Worm (Caenorhabditis elegans) whole organism, young adult: ENCODE measurements around the gene ipla-6.

ENCODE experiments used
- B0336.3 ChIP-seq: fragments of 200-800 bp; sonication (Bioruptor generic); IDR thresholded peaks from 2 replicates; pipeline ENCODE4 v1.3.6; 2022; ENCODE audit warnings: missing genetic modification characterization, missing compliant biosample characterization
- D2030.7 ChIP-seq: fragments of 200-800 bp; sonication (Bioruptor generic); IDR thresholded peaks from 2 replicates; pipeline ENCODE4 v1.3.6; 2022; ENCODE audit warnings: missing genetic modification reagents, missing genetic modification characterization, missing compliant biosample characterization
- F23B12.7 ChIP-seq: sonication (generic microtip); optimal IDR thresholded peaks from 2 replicates; lab custom pipeline; 2017; ENCODE audit warnings: missing genetic modification characterization, mild to moderate bottlenecking, missing compliant biosample characterization, antibody characterized with exemption, moderate library complexity; ENCODE audit not compliant: insufficient read depth
- Y53F4B.3 ChIP-seq: fragments of 200-800 bp; sonication (Bioruptor generic); IDR thresholded peaks from 2 replicates; pipeline ENCODE4 v1.3.6; 2022; ENCODE audit warnings: missing genetic modification reagents, missing genetic modification characterization, missing compliant biosample characterization
- Y95B8A.8 ChIP-seq: fragments of 200-800 bp; sonication (Bioruptor generic); IDR thresholded peaks from 2 replicates; pipeline ENCODE4 v1.3.6; 2022; ENCODE audit warnings: missing genetic modification reagents, missing genetic modification characterization, missing compliant biosample characterization
- ZK185.1 ChIP-seq: sonication (generic microtip); optimal IDR thresholded peaks from 2 replicates; lab custom pipeline; 2016; ENCODE audit warnings: mild to moderate bottlenecking, missing genetic modification characterization, missing compliant biosample characterization; ENCODE audit not compliant: poor library complexity, severe bottlenecking
- akir-1 ChIP-seq: fragments of 200-800 bp; sonication (Bioruptor generic); optimal IDR thresholded peaks from 2 replicates; lab custom pipeline; 2018; ENCODE audit warnings: mild to moderate bottlenecking, missing genetic modification characterization, moderate library complexity, missing compliant biosample characterization
- aptf-3 ChIP-seq: fragments of 200-800 bp; sonication (Bioruptor generic); IDR thresholded peaks from 2 replicates; pipeline ENCODE4 v1.3.6; 2022; ENCODE audit warnings: missing genetic modification characterization, missing compliant biosample characterization
- cebp-1 ChIP-seq, 2 experiments: fragments of 200-800 bp in 1 of 2; sonication (Bioruptor generic) in 1 of 2; sonication (generic microtip) in 1 of 2; IDR thresholded peaks in 1 of 2; optimal IDR thresholded peaks in 1 of 2; 2 replicates each; pipeline versions ENCODE4 v1.3.6 to Lab custom; 2017 to 2022; ENCODE audit warnings: missing compliant biosample characterization in 2 of 2, missing genetic modification characterization in 2 of 2, mild to moderate bottlenecking in 1 of 2, missing genetic modification reagents in 1 of 2, moderate library complexity in 1 of 2
- ceh-27 ChIP-seq: fragments of 200-800 bp; sonication (Bioruptor generic); optimal IDR thresholded peaks from 2 replicates; lab custom pipeline; 2018; ENCODE audit warnings: mild to moderate bottlenecking, missing genetic modification characterization, moderate library complexity, missing compliant biosample characterization
- ceh-58 ChIP-seq: fragments of 200-800 bp; sonication (Bioruptor generic); IDR thresholded peaks from 2 replicates; pipeline ENCODE4 v1.3.6; 2022; ENCODE audit warnings: missing genetic modification characterization, missing compliant biosample characterization
- ceh-79 ChIP-seq: sonication (generic microtip); optimal IDR thresholded peaks from 2 replicates; lab custom pipeline; 2017; ENCODE audit warnings: mild to moderate bottlenecking, missing genetic modification characterization, missing compliant biosample characterization
- ceh-91 ChIP-seq: fragments of 200-800 bp; sonication (Bioruptor generic); IDR thresholded peaks from 2 replicates; pipeline ENCODE4 v1.3.6; 2022; ENCODE audit warnings: missing genetic modification reagents, missing genetic modification characterization, missing compliant biosample characterization
- dox-1 ChIP-seq: fragments of 200-800 bp; sonication (Bioruptor generic); IDR thresholded peaks from 2 replicates; pipeline ENCODE4 v1.3.6; 2022; ENCODE audit warnings: missing genetic modification reagents, missing genetic modification characterization, missing compliant biosample characterization
- egrh-3 ChIP-seq: fragments of 200-800 bp; sonication (Bioruptor generic); IDR thresholded peaks from 2 replicates; pipeline ENCODE4 v1.3.6; 2022; ENCODE audit warnings: missing genetic modification reagents, missing genetic modification characterization, missing compliant biosample characterization
- ekl-4 ChIP-seq: fragments of 200-800 bp; sonication (Bioruptor generic); IDR thresholded peaks from 2 replicates; pipeline ENCODE4 v1.3.6; 2022; ENCODE audit warnings: missing genetic modification reagents, missing genetic modification characterization, missing compliant biosample characterization
- hlh-12 ChIP-seq: sonication (generic microtip); optimal IDR thresholded peaks from 2 replicates; lab custom pipeline; 2016; ENCODE audit warnings: missing genetic modification characterization, missing compliant biosample characterization
- hmg-20 ChIP-seq: fragments of 200-800 bp; sonication (Bioruptor generic); IDR thresholded peaks from 2 replicates; pipeline ENCODE4 v1.3.6; 2022; ENCODE audit warnings: missing genetic modification reagents, missing genetic modification characterization, missing compliant biosample characterization
- lin-35 ChIP-seq, 3 experiments: fragments of 150-350 bp in 2 of 3; sonication (generic microtip) in 1 of 3; optimal IDR thresholded peaks; 2 replicates each; lab custom pipeline; 2014 to 2018; ENCODE audit warnings: missing biosample characterization in 3 of 3, missing genetic modification characterization in 3 of 3, missing genetic modification reagents in 3 of 3
- lin-54 ChIP-seq: fragments of 200-800 bp; sonication (Bioruptor generic); optimal IDR thresholded peaks from 2 replicates; lab custom pipeline; 2018; ENCODE audit warnings: mild to moderate bottlenecking, missing genetic modification characterization, missing compliant biosample characterization
- lir-1 ChIP-seq: fragments of 200-800 bp; sonication (Bioruptor generic); conservative IDR thresholded peaks from 2 replicates; pipeline ENCODE4 v1.3.6; 2022; ENCODE audit warnings: missing genetic modification reagents, missing genetic modification characterization, missing compliant biosample characterization
- lsl-1 ChIP-seq: fragments of 200-800 bp; sonication (Bioruptor generic); optimal IDR thresholded peaks from 2 replicates; lab custom pipeline; 2018; ENCODE audit warnings: mild to moderate bottlenecking, missing genetic modification characterization, moderate library complexity, missing compliant biosample characterization
- lsy-27 ChIP-seq: sonication (generic microtip); optimal IDR thresholded peaks from 2 replicates; lab custom pipeline; 2017; ENCODE audit warnings: missing genetic modification characterization, mild to moderate bottlenecking, missing compliant biosample characterization, antibody characterized with exemption, missing genotype, borderline replicate concordance; ENCODE audit not compliant: insufficient read depth
- mcd-1 ChIP-seq: fragments of 200-800 bp; sonication (Bioruptor generic); IDR thresholded peaks from 2 replicates; pipeline ENCODE4 v1.3.6; 2022; ENCODE audit warnings: missing genetic modification reagents, missing genetic modification characterization, missing compliant biosample characterization
- nfya-1 ChIP-seq: sonication (generic microtip); optimal IDR thresholded peaks from 2 replicates; lab custom pipeline; 2017; ENCODE audit warnings: antibody characterized with exemption, missing compliant biosample characterization, missing genetic modification characterization, borderline replicate concordance; ENCODE audit not compliant: insufficient read depth
- nhr-80 ChIP-seq: sonication (generic microtip); optimal IDR thresholded peaks from 2 replicates; lab custom pipeline; 2016; ENCODE audit warnings: missing genetic modification characterization, missing compliant biosample characterization
- nhr-90 ChIP-seq: sonication (generic microtip); optimal IDR thresholded peaks from 2 replicates; lab custom pipeline; 2016; ENCODE audit warnings: missing genotype, mild to moderate bottlenecking, missing genetic modification characterization, missing compliant biosample characterization
- pha-4 ChIP-seq: fragments of 150-350 bp; sonication (generic microtip); optimal IDR thresholded peaks from 2 replicates; lab custom pipeline; 2014; ENCODE audit warnings: missing biosample characterization, missing genetic modification reagents, missing genetic modification characterization
- rcor-1 ChIP-seq: fragments of 200-800 bp; sonication (Bioruptor generic); IDR thresholded peaks from 2 replicates; pipeline ENCODE4 v1.3.6; 2022; ENCODE audit warnings: missing genetic modification reagents, missing genetic modification characterization, missing compliant biosample characterization
- rpc-1 ChIP-seq, 2 experiments: fragments of 150-350 bp in 1 of 2; sonication (generic microtip) in 1 of 2; optimal IDR thresholded peaks; 2 replicates each; lab custom pipeline; 2014 to 2018; ENCODE audit warnings: missing biosample characterization in 1 of 2, missing genetic modification characterization in 1 of 2, missing genetic modification reagents in 1 of 2, missing genotype in 1 of 2
- snpc-1.1 ChIP-seq: sonication (generic microtip); optimal IDR thresholded peaks from 2 replicates; lab custom pipeline; 2017; ENCODE audit warnings: missing genetic modification characterization, mild to moderate bottlenecking, missing compliant biosample characterization, antibody characterized with exemption, moderate library complexity, missing genotype, missing genetic modification reagents; ENCODE audit not compliant: insufficient read depth
- snpc-1.3 ChIP-seq: sonication (generic microtip); optimal IDR thresholded peaks from 2 replicates; lab custom pipeline; 2017; ENCODE audit warnings: missing genetic modification characterization, mild to moderate bottlenecking, missing compliant biosample characterization, antibody characterized with exemption, moderate library complexity, missing genotype, missing genetic modification reagents; ENCODE audit not compliant: insufficient read depth
- tbx-9 ChIP-seq: sonication (generic microtip); optimal IDR thresholded peaks from 2 replicates; lab custom pipeline; 2016; ENCODE audit warnings: borderline replicate concordance, missing genetic modification characterization, inconsistent platforms, missing compliant biosample characterization
- tlf-1 ChIP-seq: fragments of 200-800 bp; sonication (Bioruptor generic); optimal IDR thresholded peaks from 2 replicates; lab custom pipeline; 2018; ENCODE audit warnings: mild to moderate bottlenecking, missing genetic modification characterization, missing compliant biosample characterization
- unc-62 ChIP-seq: fragments of 150-350 bp; optimal IDR thresholded peaks from 2 replicates; lab custom pipeline; 2014; ENCODE audit warnings: missing biosample characterization, missing genetic modification reagents, missing genetic modification characterization
- zim-3 ChIP-seq: sonication (generic microtip); optimal IDR thresholded peaks from 2 replicates; lab custom pipeline; 2017; ENCODE audit warnings: mild to moderate bottlenecking, missing genetic modification characterization, moderate library complexity, missing compliant biosample characterization
- ztf-26 ChIP-seq: sonication (generic microtip); optimal IDR thresholded peaks from 2 replicates; lab custom pipeline; 2017; ENCODE audit warnings: missing genetic modification characterization, missing compliant biosample characterization

The ipla-6 gene

ce11 chrIV:6327363-6328015, 10.0 kb upstream of the ipla-6 start (continued):
- TF ChIP-seq ceh-27 (GFP tag; lab: Kevin White, UChicago) (no peak), mcd-1 (GFP tag; lab: Robert Waterston, UW) (0 out of 2 replicates have a peak, but pooled peaks have one; percentile 42), lin-35 (GFP tag; optimal IDR thresholded peaks at IDR 0.05; lab: Kevin White, UChicago) (peak in 1 of 3 experiments; percentile 12), hmg-20 (GFP tag; lab: Robert Waterston, UW) (no peak), lir-1 (no peak), lsy-27 (no peak), nhr-90 (no peak), aptf-3 (GFP tag; lab: Robert Waterston, UW) (no peak), ceh-91 (GFP tag; lab: Robert Waterston, UW) (no peak)

ce11 chrIV:6328198-6328597, 9.3 kb upstream of the ipla-6 start:
- TF ChIP-seq lsl-1 (GFP tag; lab: Kevin White, UChicago) (no peak), unc-62 (GFP tag; lab: Kevin White, UChicago) (no peak), lin-54 (GFP tag; lab: Kevin White, UChicago) (no peak), snpc-1.3 (tag; lab: Kevin White, UChicago) (no peak), snpc-1.1 (tag; lab: Kevin White, UChicago) (no peak), hlh-12 (tag; lab: Kevin White, UChicago) (no peak), Y53F4B.3 (GFP tag; lab: Robert Waterston, UW) (no peak), tlf-1 (GFP tag; lab: Kevin White, UChicago) (no peak)
- TF ChIP-seq, all 124 proteins: peak for 0

- TF ChIP-seq ztf-26 (tag; lab: Kevin White, UChicago) (no peak), F23B12.7 (tag; lab: Kevin White, UChicago) (no peak), hmg-20 (GFP tag; lab: Robert Waterston, UW) (no peak), zim-3 (tag; lab: Kevin White, UChicago) (no peak), lin-54 (GFP tag; lab: Kevin White, UChicago) (no peak), nfya-1 (tag; lab: Kevin White, UChicago) (no peak), akir-1 (GFP tag; lab: Kevin White, UChicago) (no peak)
- TF ChIP-seq, all 124 proteins: peak for 0
Observed at ce11 chrIV:6329339-6329738, 8.1 kb upstream of the ipla-6 start, which contains the start of gene seu-1. Gene seu-1, plus strand, starts transcription at chrIV:6329639.

ce11 chrIV:6330790-6331189, 6.7 kb upstream of the ipla-6 start:
- TF ChIP-seq cebp-1 (GFP tag; IDR thresholded peaks at IDR 0.05; lab: Robert Waterston, UW), result no peak
- peak; percentile 40 for TF ChIP-seq cebp-1 (tag; optimal IDR thresholded peaks at IDR 0.05; lab: Kevin White, UChicago)
- no peak for TF ChIP-seq Y95B8A.8
- no peak for TF ChIP-seq nhr-90
- no peak for TF ChIP-seq ekl-4 (GFP tag; lab: Robert Waterston, UW)
- TF ChIP-seq pha-4 (tag; lab: Kevin White, UChicago), result no peak
- no peak for TF ChIP-seq rpc-1 (optimal IDR thresholded peaks at IDR 0.05; lab: Kevin White, UChicago)
- no peak for TF ChIP-seq rpc-1 (tag; optimal IDR thresholded peaks at IDR 0.05; lab: Kevin White, UChicago)
- TF ChIP-seq D2030.7 (GFP tag; lab: Robert Waterston, UW), result no peak
- TF ChIP-seq ZK185.1 (tag; lab: Kevin White, UChicago), result no peak
- no peak for TF ChIP-seq ceh-79
- TF ChIP-seq rcor-1, result no peak
- TF ChIP-seq ceh-91 (GFP tag; lab: Robert Waterston, UW), result no peak
- TF ChIP-seq egrh-3 (GFP tag; lab: Robert Waterston, UW), result no peak
- peak; percentile 88 for TF ChIP-seq nhr-80 (tag; lab: Kevin White, UChicago)
- TF ChIP-seq dox-1, result peak; percentile 57
- 0 out of 2 replicates have a peak, but pooled peaks have one; percentile 32 for TF ChIP-seq B0336.3 (GFP tag; lab: Robert Waterston, UW)
- no peak for TF ChIP-seq tbx-9 (tag; lab: Kevin White, UChicago)
- TF ChIP-seq ceh-58 (GFP tag; lab: Robert Waterston, UW), result 0 out of 2 replicates have a peak, but pooled peaks have one; percentile 29
